Fruit fly (Drosophila melanogaster): ENCODE data around the gene Xport-A.

DNA sequence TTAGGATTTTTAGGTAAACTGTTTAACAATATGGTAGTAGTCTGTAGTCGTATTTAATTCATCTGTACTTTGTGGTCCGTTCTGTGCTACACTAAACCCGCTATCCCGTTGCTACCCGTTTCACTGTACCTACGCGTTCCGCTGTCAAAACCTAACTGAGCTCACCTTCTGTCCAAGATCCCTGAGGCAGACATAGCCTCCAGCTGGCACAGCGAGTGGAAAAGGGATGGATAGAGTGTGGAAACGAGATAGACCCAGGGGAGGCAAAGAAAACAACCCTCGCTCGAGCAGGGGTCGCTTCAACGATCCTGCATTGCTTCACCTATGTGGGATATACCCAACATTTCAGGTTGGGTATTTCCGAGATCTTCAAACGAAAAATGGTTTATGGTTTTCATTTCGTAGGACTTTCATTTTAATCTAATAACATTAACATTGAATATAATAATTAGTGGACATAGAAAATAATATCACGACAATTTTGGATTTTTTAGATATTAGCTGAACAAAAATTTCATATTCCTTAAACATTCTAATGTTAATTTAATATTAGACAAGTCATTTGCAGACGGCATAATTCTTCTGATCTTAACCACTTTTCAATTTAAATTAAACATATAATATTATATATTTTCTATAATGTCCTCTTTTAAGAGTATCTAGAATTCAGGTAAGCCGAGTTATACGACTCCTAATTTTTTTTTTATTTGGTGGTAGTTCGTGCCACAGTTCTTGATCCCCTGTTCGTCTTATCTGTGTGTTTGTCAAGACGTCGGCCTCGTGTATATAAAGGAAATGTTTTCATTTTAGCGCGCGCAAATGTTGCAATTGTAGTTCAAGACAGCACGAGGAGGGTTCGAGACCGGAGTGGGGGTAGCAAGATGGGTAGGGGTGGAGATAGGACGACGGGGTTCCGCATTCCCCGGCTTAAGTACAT, 19.9 kb upstream of the Xport-A start, which contains the start of gene mira:
- TF ChIP-seq Fer1 (GFP tag; optimal IDR thresholded peaks at IDR 0.05), result no peak
- no peak for TF ChIP-seq gfzf (GFP tag; optimal IDR thresholded peaks at IDR 0.05)
- no peak for TF ChIP-seq fru (optimal IDR thresholded peaks at IDR 0.05)
- no peak for TF ChIP-seq croc (GFP tag; conservative IDR thresholded peaks at IDR 0.05)

Data from whole organism, embryonic.